Worm (Caenorhabditis elegans): ENCODE results near the gene tkt-1.

tkt-1 gene

ce11 chrIV:10284194-10284910 is 40.9 kb downstream of the tkt-1 start, which contains the start of gene rad-51:
Gene rad-51 (minus strand): TSS chrIV:10284244.
- TF ChIP-seq tbx-2 (tag; optimal IDR thresholded peaks at IDR 0.05) (peak; percentile 65), nfya-1 (tag; optimal IDR thresholded peaks at IDR 0.05) (peak; percentile 84), rnt-1 (tag; optimal IDR thresholded peaks at IDR 0.05) (peak; percentile 14), F13H6.1 (tag; optimal IDR thresholded peaks at IDR 0.05) (peak; percentile 12), unc-42 (tag; optimal IDR thresholded peaks at IDR 0.05) (peak; percentile 42), pros-1 (tag; optimal IDR thresholded peaks at IDR 0.05) (no peak), ceh-31 (tag; optimal IDR thresholded peaks at IDR 0.05) (peak; percentile 54), ceh-18 (tag; optimal IDR thresholded peaks at IDR 0.05) (peak; percentile 6), fkh-10 (GFP tag; optimal IDR thresholded peaks at IDR 0.05) (no peak), ceh-34 (tag; optimal IDR thresholded peaks at IDR 0.05) (peak; percentile 12)

ce11 chrIV:10285328-10285727 is 41.9 kb downstream of the tkt-1 start:
- TF ChIP-seq che-1 (tag; optimal IDR thresholded peaks at IDR 0.05) (no peak), pha-2 (tag; optimal IDR thresholded peaks at IDR 0.05) (no peak), pros-1 (tag; optimal IDR thresholded peaks at IDR 0.05) (no peak), tbx-7 (tag; optimal IDR thresholded peaks at IDR 0.05) (no peak), ttx-3 (tag; optimal IDR thresholded peaks at IDR 0.05) (no peak), ceh-18 (tag; optimal IDR thresholded peaks at IDR 0.05) (no peak), ahr-1 (tag; optimal IDR thresholded peaks at IDR 0.05) (no peak), lim-6 (tag; optimal IDR thresholded peaks at IDR 0.05) (no peak), K09A11.1 (tag; optimal IDR thresholded peaks at IDR 0.05; ENCODE audit: insufficient read depth) (no peak), nhr-232 (tag; optimal IDR thresholded peaks at IDR 0.05) (no peak), ets-4 (tag; optimal IDR thresholded peaks at IDR 0.05) (no peak), ceh-9 (tag; optimal IDR thresholded peaks at IDR 0.05) (no peak), hlh-30 (tag; optimal IDR thresholded peaks at IDR 0.05; ENCODE audit: insufficient read depth) (no peak), nhr-11 (tag; optimal IDR thresholded peaks at IDR 0.05) (no peak)

- TF ChIP-seq hlh-6 (tag; optimal IDR thresholded peaks at IDR 0.05) (no peak), pqm-1 (tag; optimal IDR thresholded peaks at IDR 0.05) (no peak), hlh-15 (tag; optimal IDR thresholded peaks at IDR 0.05) (no peak), unc-42 (tag; optimal IDR thresholded peaks at IDR 0.05) (no peak), ceh-18 (tag; optimal IDR thresholded peaks at IDR 0.05) (no peak), dve-1 (tag; optimal IDR thresholded peaks at IDR 0.05) (no peak), ahr-1 (tag; optimal IDR thresholded peaks at IDR 0.05) (no peak), lin-11 (tag; optimal IDR thresholded peaks at IDR 0.05) (no peak), ttx-3 (tag; optimal IDR thresholded peaks at IDR 0.05) (no peak), odd-2 (tag; optimal IDR thresholded peaks at IDR 0.05) (no peak), ceh-6 (GFP tag; optimal IDR thresholded peaks at IDR 0.05) (no peak)
Measured at ce11 chrIV:10286655-10287054, 43.2 kb downstream of the tkt-1 start, which contains the start of gene ebax-1. Gene ebax-1 (plus strand): TSS chrIV:10286955.

DNA sequence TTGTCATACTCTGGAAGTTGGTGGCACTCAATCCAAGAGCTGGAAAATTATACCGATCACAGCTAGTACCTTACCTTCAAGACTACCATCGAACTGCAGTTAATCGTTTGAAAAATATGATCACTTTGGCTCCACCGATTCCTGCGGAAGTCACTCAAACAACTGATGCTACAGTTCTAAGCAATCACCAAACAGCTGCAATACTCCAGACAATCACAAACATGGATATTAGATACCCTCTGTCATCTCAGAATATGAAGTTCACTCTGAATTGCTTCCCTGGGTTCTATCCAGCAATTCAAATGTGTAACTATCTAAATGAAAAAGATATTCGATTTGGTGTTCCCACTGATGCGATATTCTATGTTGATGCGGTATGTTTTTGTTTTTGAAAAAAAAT is 45.2 kb downstream of the tkt-1 start:
- TF ChIP-seq ceh-24 (tag; optimal IDR thresholded peaks at IDR 0.05) = no peak

ce11 chrIV:10294030-10294429 is 50.6 kb downstream of the tkt-1 start, which contains the start of gene R09E10.6:
Gene R09E10.6 (minus strand): TSS chrIV:10294130.
- TF ChIP-seq pag-3 (tag; optimal IDR thresholded peaks at IDR 0.05; ENCODE audit: borderline replicate concordance) (no peak), ceh-2 (tag; optimal IDR thresholded peaks at IDR 0.05) (no peak), npax-4 (tag; optimal IDR thresholded peaks at IDR 0.05) (no peak), ahr-1 (tag; optimal IDR thresholded peaks at IDR 0.05) (no peak), lin-11 (tag; optimal IDR thresholded peaks at IDR 0.05) (no peak), unc-86 (tag; optimal IDR thresholded peaks at IDR 0.05) (no peak), pqm-1 (tag; optimal IDR thresholded peaks at IDR 0.05) (no peak), ceh-9 (tag; optimal IDR thresholded peaks at IDR 0.05) (no peak), tbx-7 (tag; optimal IDR thresholded peaks at IDR 0.05) (no peak), T23F11.4 (GFP tag; optimal IDR thresholded peaks at IDR 0.05) (no peak), hlh-6 (tag; optimal IDR thresholded peaks at IDR 0.05) (no peak), hlh-30 (tag; optimal IDR thresholded peaks at IDR 0.05; ENCODE audit: insufficient read depth) (no peak), nhr-232 (tag; optimal IDR thresholded peaks at IDR 0.05) (no peak), ref-2 (tag; optimal IDR thresholded peaks at IDR 0.05) (no peak), madf-2 (tag; optimal IDR thresholded peaks at IDR 0.05) (no peak)
